Fruit fly (Drosophila melanogaster) whole organism: Measurements from ENCODE around the gene Gyf.
"Not testable (repeated sequence)": the region's sequence is repeated elsewhere in the genome, so short reads cannot be mapped to it uniquely, and the experiment has no call there.

ENCODE experiments used
- EcR ChIP-seq, 2 experiments: fragments of >200 bp; optimal IDR thresholded peaks; 2 replicates each; lab custom pipeline; 2017; ENCODE audit warnings: missing biosample characterization in 2 of 2, missing genetic modification characterization in 2 of 2, missing genetic modification reagents in 2 of 2
- psq ChIP-seq: fragments of >200 bp; optimal IDR thresholded peaks from 2 replicates; lab custom pipeline; 2017

DNA sequence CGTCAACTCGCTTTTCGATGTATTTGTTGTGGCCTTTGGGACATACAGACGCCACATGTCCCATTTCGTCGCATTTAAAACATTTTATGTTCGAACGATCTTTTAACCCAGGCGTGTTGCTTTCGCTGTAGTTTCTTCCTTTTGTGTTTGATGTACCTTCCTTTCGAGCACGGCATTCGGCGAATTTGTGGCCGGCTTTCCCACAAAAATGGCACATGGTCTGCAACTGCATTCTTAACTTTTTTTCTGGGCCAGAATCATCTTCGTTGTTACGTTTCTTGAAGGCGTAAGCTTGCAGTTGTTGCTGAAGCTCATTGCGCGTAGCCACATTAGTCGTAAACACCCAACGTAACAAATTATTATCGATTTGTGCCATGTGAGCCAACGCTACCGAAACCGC lies 45.4 kb upstream of the Gyf start, which contains the start of gene unc-13:
- TF ChIP-seq EcR (GFP tag; optimal IDR thresholded peaks at IDR 0.05; lab: Kevin White, UChicago); psq (lab: Kevin White, UChicago): not testable (repeated sequence)
